Fruit fly (Drosophila melanogaster) whole organism: ENCODE results near the gene wit.

Source experiments
- CG8478 ChIP-seq: fragments of >200 bp; optimal IDR thresholded peaks from 2 replicates; lab custom pipeline; 2018; ENCODE audit warnings: inconsistent platforms
- pan ChIP-seq: fragments of >200 bp; optimal IDR thresholded peaks from 2 replicates; lab custom pipeline; 2017
- psq ChIP-seq: fragments of >200 bp; optimal IDR thresholded peaks from 2 replicates; lab custom pipeline; 2017
- usp ChIP-seq: fragments of >200 bp; optimal IDR thresholded peaks from 2 replicates; lab custom pipeline; 2017; ENCODE audit warnings: missing biosample characterization, missing genetic modification characterization, mixed read lengths

- no peak for TF ChIP-seq usp (GFP tag; lab: Kevin White, UChicago)
- TF ChIP-seq pan = no peak
- peak; percentile 74 for TF ChIP-seq psq (lab: Kevin White, UChicago)
- TF ChIP-seq CG8478 (lab: Kevin White, UChicago) = no peak
Observed at dm6 chr3L:4102496-4103257, 31.2 kb upstream of the wit start, which contains the start of gene CG14995.
